Fruit fly (Drosophila melanogaster): Measurements from ENCODE around the gene CG42504.

Gene CG42504

DNA sequence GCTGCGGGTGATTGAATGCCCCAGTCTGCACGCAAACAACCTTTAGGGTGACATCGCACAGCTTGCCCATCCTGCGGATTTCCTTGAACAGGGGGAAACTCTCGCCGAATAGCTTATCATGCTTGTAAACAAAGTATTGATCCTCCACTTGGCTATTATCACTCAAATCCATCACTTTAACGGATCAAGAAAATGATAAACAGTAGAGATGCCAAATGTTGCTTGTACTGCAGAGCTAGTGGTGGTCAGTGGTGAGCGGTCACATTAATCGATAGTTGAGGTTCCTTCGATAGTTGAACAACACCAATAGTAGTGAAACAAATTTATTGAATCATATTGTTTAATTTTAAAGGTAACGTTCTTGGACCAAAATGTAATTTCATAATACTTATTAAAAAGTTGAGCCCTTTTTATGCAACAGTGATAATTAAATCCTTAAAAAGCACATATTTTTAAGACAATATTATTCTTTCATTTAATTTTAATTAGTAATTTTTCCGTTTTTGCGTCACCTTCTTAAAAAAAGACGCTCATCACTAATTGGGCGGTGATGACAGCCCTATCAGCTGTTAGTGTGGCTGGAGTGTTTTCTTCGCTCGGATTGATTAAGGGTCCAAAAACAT, 21.2 kb downstream of the CG42504 start, which contains the start of the genes KLHL18 and GCC185 (continued):
- no peak; the same call in 1 of the 2 replicates for TF ChIP-seq tna (GFP tag; IDR thresholded peaks at IDR 0.05; ENCODE audit: partially characterized antibody)
- TF ChIP-seq CG12299 (tag; optimal IDR thresholded peaks at IDR 0.05) = peak; percentile 16
- no peak for TF ChIP-seq crc (GFP tag; optimal IDR thresholded peaks at IDR 0.05)
- peak; percentile 63 for TF ChIP-seq nerfin-1 (tag; optimal IDR thresholded peaks at IDR 0.05)
- TF ChIP-seq tll (GFP tag; optimal IDR thresholded peaks at IDR 0.05) = peak; percentile 26 to 97
- peak; percentile 69 for TF ChIP-seq lab (GFP tag; optimal IDR thresholded peaks at IDR 0.05)
- TF ChIP-seq Spps (tag; optimal IDR thresholded peaks at IDR 0.05) = peak; percentile 45
- no peak for TF ChIP-seq CG7556 (GFP tag; optimal IDR thresholded peaks at IDR 0.05)
- TF ChIP-seq trh (GFP tag; optimal IDR thresholded peaks at IDR 0.05) = peak; percentile 50
- peak; percentile 84 for TF ChIP-seq CG15696 (tag; optimal IDR thresholded peaks at IDR 0.05)
- TF ChIP-seq ham (GFP tag; IDR thresholded peaks at IDR 0.05) = no peak
- TF ChIP-seq pb (GFP tag; optimal IDR thresholded peaks at IDR 0.05) = no peak
- TF ChIP-seq Abd-B (GFP tag; optimal IDR thresholded peaks at IDR 0.05) = peak; percentile 92
- peak; percentile 27 for TF ChIP-seq CG17802 (tag; optimal IDR thresholded peaks at IDR 0.05)
- TF ChIP-seq CG8478 (optimal IDR thresholded peaks at IDR 0.05) = no peak
- TF ChIP-seq CG12659 (GFP tag; optimal IDR thresholded peaks at IDR 0.05) = peak; percentile 68
- TF ChIP-seq CG18262 (tag; optimal IDR thresholded peaks at IDR 0.05) = peak; percentile 72
- TF ChIP-seq CG13775 (GFP tag; optimal IDR thresholded peaks at IDR 0.05) = peak; percentile 81
- TF ChIP-seq Rx (GFP tag; IDR thresholded peaks at IDR 0.05) = peak; percentile 35; the same call in 1 of the 2 replicates
- no peak for TF ChIP-seq CG17612 (GFP tag; IDR thresholded peaks at IDR 0.05)
- TF ChIP-seq H2.0 (GFP tag; IDR thresholded peaks at IDR 0.05) = peak; percentile 46; the same call in 1 of the 2 replicates
- no peak for TF ChIP-seq pros (GFP tag; optimal IDR thresholded peaks at IDR 0.05)
- 0 out of 2 replicates have a peak, but pooled peaks have one; percentile 42 for TF ChIP-seq GATAe (GFP tag; conservative IDR thresholded peaks at IDR 0.05)
- peak; percentile 78 for TF ChIP-seq amos (GFP tag; IDR thresholded peaks at IDR 0.05; ENCODE audit: partially characterized antibody)
- TF ChIP-seq CG2678 (tag; optimal IDR thresholded peaks at IDR 0.05) = no peak
- peak; percentile 81 for TF ChIP-seq sob (GFP tag; IDR thresholded peaks at IDR 0.05)
- peak; percentile 42; the same call in 1 of the 3 replicates for TF ChIP-seq C15 (GFP tag; IDR thresholded peaks at IDR 0.05)
- no peak for TF ChIP-seq gce (GFP tag; IDR thresholded peaks at IDR 0.05)
- TF ChIP-seq corto (GFP tag; optimal IDR thresholded peaks at IDR 0.05) = no peak
- TF ChIP-seq kay (GFP tag; optimal IDR thresholded peaks at IDR 0.05) = peak; percentile 65
- no peak for TF ChIP-seq CG14050 (GFP tag; IDR thresholded peaks at IDR 0.05)
- peak; percentile 52 for TF ChIP-seq ems (GFP tag; optimal IDR thresholded peaks at IDR 0.05)
- no peak for TF ChIP-seq CG7987 (GFP tag; optimal IDR thresholded peaks at IDR 0.05)
- TF ChIP-seq D19B (GFP tag; optimal IDR thresholded peaks at IDR 0.05) = peak; percentile 45
- peak; percentile 52; the same call in 1 of the 2 replicates for TF ChIP-seq ara (GFP tag; IDR thresholded peaks at IDR 0.05)
- no peak for TF ChIP-seq danr (GFP tag; IDR thresholded peaks at IDR 0.05)
- TF ChIP-seq pum (GFP tag; optimal IDR thresholded peaks at IDR 0.05) = peak; percentile 70
- no peak for TF ChIP-seq btn (GFP tag; optimal IDR thresholded peaks at IDR 0.05)
- TF ChIP-seq Antp (GFP tag; optimal IDR thresholded peaks at IDR 0.05) = peak; percentile 28
- TF ChIP-seq CG6689 (GFP tag; IDR thresholded peaks at IDR 0.05) = peak; percentile 100
- TF ChIP-seq chm (GFP tag; IDR thresholded peaks at IDR 0.05) = no peak
- TF ChIP-seq CG14667 (GFP tag; IDR thresholded peaks at IDR 0.05) = peak; percentile 56; the same call in 1 of the 2 replicates
- peak; percentile 60 for TF ChIP-seq CG8944 (GFP tag; optimal IDR thresholded peaks at IDR 0.05)
- TF ChIP-seq CG9817 (tag; optimal IDR thresholded peaks at IDR 0.05) = peak; percentile 88
- no peak for TF ChIP-seq CG1832 (GFP tag; optimal IDR thresholded peaks at IDR 0.05)
- peak; percentile 22 for TF ChIP-seq CG4282 (GFP tag; optimal IDR thresholded peaks at IDR 0.05)
- TF ChIP-seq CG11723 (GFP tag; optimal IDR thresholded peaks at IDR 0.05) = no peak
- TF ChIP-seq CG13894 (tag; optimal IDR thresholded peaks at IDR 0.05) = no peak
- TF ChIP-seq CG30020 (tag; optimal IDR thresholded peaks at IDR 0.05) = peak; percentile 68
- peak; percentile 51 for TF ChIP-seq Atf-2 (GFP tag; optimal IDR thresholded peaks at IDR 0.05)
